Worm (Caenorhabditis elegans) whole organism, L4/young adult: Measurements from ENCODE around the gene zip-10.

Source experiments
- W03F9.2 ChIP-seq: fragments of 150-350 bp; optimal IDR thresholded peaks from 2 replicates; lab custom pipeline; 2014; ENCODE audit warnings: missing biosample characterization, missing genetic modification characterization
- dao-5 ChIP-seq: sonication (generic microtip); optimal IDR thresholded peaks from 2 replicates; lab custom pipeline; 2016; ENCODE audit warnings: missing genotype, missing genetic modification characterization, moderate library complexity, missing compliant biosample characterization
- him-1 ChIP-seq: sonication (generic microtip); optimal IDR thresholded peaks from 2 replicates; lab custom pipeline; 2016; ENCODE audit warnings: missing genotype, missing genetic modification reagents, missing genetic modification characterization, missing compliant biosample characterization

The zip-10 gene

DNA sequence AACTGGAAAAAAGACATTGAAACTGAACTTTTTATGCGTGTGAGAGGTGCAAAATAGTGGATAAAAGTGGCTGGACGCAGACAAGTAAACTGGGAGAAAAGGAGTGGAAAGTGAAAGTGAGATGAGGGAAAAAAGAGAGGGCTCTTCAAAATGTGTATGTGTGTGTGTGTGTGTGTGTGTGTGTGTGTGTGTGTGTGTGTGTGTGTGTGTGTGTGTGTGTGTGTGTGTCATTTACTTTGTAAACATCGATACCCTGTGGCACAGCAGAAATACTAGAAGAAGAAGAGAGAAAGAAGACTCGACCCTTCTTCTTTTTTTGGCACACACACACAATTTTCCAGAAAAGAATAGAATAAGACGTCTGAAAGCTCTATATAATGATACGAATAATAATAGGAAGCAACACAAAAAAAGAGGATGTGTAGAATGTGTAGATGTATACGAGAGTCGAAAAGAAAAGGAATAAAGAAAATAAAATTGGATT is 11.9 kb downstream of the zip-10 start:
- TF ChIP-seq him-1 (no peak), dao-5 (tag; lab: Kevin White, UChicago) (no peak), W03F9.2 (tag; lab: Kevin White, UChicago) (no peak)

DNA sequence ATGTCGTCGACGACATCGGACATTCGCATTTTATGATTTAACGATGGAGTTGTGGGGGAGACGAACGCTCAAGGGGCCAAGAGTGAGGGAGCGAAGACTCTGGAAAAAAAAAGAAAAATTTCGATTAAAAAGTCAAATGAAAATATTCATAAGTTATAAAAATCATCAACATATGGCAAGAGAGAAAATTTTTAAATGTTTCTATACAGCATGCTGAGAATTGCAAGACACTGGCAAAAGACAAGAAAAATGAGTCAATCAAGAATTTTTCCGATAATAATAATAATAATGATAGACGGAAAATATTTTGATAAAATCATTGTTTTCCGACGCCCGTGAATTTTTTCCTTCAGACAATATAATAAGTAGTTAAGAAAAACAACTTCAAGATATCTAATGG is 13.4 kb downstream of the zip-10 start, which contains the start of gene sipa-1:
sipa-1 (minus strand) TSS at position 101 of the 400 bp plus-strand sequence.
- TF ChIP-seq him-1 (no peak), dao-5 (tag; lab: Kevin White, UChicago) (no peak), W03F9.2 (tag; lab: Kevin White, UChicago) (no peak)

DNA sequence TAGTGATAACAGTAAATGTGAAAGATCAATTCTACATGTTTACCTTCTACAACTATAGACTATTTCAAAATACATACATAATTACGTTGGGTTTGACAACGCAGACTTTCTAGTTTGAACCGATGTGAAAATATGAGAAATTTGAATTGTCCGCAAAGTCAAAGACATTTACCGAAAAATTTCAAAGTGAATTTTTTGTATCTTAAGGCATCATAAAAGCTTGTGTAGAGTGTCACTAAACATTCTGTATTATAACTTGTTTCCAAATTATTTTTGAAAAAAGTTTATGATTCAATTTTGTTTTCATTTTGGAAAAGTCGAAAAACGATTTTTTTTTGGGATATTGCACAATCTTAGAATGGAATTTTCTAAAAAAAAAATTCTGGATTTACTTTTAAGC is 15.0 kb downstream of the zip-10 start:
- TF ChIP-seq W03F9.2 (tag; lab: Kevin White, UChicago) (no peak), dao-5 (tag; lab: Kevin White, UChicago) (no peak), him-1 (no peak)

DNA sequence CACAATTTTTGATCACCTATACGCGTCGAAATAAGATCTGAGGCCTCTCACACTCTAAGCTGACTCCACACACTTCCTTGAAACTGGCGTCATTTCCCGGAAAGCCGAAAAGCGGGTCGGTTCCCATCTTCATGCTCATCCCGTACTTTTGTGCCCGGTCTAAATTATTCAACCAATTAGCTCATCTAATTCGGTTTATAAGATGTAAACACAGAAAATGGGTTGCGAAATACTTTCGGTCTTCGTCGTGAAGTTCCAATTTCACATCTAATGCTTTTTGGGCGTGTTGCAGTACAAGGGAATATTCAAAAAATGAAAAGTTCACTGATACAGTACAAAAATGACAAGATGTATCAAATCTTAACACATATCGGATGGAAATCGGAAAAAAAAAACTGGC is 19.4 kb downstream of the zip-10 start:
- TF ChIP-seq him-1 = no peak
- TF ChIP-seq dao-5 (tag; lab: Kevin White, UChicago) = no peak
- no peak for TF ChIP-seq W03F9.2 (tag; lab: Kevin White, UChicago)

DNA sequence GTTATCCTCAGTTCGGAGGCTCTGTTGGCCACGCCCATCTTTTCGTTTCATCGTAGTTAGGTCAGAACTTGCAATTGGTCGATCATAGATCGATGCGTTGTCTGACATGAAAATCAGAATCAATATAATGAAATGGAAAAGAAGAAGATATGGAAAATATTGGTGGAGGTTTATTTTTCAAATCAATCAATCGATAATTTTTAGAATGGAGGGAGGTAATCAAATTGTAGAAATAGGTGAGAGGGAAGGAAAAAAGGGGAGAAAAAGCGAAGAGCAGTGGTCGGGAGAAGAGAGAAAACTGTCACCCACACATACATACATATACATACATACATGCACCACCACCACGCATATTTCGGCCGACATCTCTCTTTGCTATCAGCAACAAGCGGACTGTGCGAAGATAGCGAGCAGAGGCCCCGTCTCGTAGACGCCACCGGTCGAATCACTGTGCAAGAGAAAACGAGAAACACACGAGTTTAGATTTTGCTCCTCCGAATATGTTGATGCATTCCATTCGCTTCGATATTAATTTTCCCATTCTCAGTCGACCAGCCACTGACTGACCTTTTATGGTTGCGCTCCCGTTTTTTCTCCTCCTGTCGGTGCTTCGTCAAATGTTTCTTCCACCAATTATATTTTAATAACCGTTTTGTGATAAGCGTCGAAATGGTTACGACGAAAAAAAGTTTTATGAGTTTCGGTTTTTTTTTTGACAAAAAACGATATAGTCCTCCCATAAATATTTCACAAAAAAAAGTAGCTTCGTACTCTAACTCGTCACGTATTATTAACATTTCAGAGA is 21.1 kb downstream of the zip-10 start, which contains the start of gene F35B12.10:
F35B12.10 (minus strand) TSS at position 51 of the 805 bp plus-strand sequence.
- TF ChIP-seq him-1 (no peak), dao-5 (tag; lab: Kevin White, UChicago) (no peak), W03F9.2 (tag; lab: Kevin White, UChicago) (no peak)

DNA sequence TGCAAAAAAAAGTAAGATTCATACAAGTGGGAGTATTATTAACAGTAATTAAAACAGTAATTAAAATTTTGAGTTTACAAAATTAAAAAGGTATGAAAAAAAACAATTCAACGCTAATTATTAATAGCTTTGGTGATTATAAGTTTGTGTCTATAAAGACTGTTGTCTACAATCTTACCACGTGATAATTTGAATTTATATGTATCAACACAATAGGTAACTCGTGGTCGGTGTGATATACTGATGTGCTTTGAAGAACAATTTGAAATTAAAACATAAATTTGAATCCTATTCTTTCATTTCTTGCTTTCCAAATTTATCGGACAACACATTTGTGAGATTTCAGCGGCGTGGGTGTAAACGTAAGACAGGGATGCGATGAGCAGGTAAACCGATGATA is 22.7 kb downstream of the zip-10 start:
- TF ChIP-seq W03F9.2 (tag; lab: Kevin White, UChicago) (no peak), dao-5 (tag; lab: Kevin White, UChicago) (no peak), him-1 (no peak)

DNA sequence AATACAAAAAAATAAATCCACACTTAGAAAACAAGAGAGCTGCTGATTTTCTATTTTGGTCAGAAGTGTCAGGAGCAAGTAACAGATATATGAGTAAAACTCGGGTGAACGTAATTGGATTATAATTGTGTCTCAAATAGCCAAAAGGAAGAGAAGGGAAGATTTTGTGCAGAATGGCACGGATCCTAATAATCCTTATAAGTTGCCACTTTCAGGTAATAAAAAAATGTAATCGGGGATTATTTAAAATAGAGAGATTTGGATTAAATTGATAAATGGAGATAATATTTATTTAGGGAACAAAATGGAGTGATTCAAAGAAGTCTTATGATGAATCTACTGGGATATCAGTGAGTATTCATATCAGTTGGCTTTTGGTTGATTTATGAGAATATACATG is 25.6 kb downstream of the zip-10 start:
- no peak for TF ChIP-seq him-1
- no peak for TF ChIP-seq W03F9.2 (tag; lab: Kevin White, UChicago)
- TF ChIP-seq dao-5 (tag; lab: Kevin White, UChicago) = no peak

DNA sequence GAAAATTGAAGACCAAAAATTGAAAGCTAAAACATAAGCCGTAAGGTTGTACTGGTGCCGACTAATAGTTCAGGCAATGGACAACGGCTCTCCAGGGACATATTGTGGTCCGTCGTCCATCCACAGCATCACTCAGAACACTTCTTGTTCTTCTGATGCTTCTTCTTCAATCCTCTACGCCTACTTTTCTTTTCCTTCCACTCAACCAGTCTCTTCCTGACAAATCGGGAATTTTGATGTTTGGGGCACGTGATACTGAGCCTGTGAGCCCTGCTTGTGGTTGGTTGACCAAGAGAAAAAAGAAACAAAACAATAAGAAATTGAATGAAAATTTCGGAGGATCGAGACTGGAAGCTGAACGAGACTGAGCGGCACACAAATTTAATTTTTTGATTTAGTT is 29.3 kb downstream of the zip-10 start:
- no peak for TF ChIP-seq him-1
- no peak for TF ChIP-seq W03F9.2 (tag; lab: Kevin White, UChicago)
- TF ChIP-seq dao-5 (tag; lab: Kevin White, UChicago) = no peak

DNA sequence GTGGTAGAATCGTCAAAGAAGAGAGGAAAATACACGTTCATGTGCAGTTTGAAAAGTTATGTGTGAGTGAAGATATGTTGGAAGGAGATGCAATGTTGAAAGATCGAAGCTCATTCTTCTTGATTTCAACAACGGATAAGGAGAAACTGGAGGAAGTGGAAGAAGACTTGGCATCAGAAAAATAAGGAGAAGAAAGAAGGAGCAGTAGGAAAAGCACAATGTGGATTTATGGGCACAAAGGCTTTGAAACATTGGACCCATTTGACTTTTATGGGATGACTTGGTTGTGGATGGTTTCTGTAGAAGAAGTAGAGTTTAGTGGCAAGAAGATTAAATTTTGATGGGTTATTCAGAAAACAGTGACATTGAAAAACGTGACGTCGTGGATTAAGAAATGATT is 30.5 kb downstream of the zip-10 start:
- no peak for TF ChIP-seq W03F9.2 (tag; lab: Kevin White, UChicago)
- no peak for TF ChIP-seq him-1
- TF ChIP-seq dao-5 (tag; lab: Kevin White, UChicago) = no peak

DNA sequence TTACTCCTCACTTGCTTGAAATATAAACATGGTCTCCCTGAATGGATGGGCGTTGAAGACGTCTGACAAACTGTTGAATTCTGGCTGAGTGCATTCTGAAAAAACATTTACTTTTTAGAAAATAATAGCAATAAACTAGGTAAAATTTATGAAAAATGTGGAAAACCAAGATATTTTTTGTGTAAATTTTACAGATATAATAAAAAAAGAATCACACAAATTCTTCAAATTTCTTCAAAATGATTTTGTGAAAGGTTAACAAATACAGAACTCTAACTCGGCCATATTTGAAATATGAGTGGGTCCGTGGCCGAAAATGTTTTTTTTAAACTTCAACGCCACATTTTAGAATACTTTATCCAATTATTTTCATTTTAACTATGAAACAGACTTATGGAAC is 32.4 kb downstream of the zip-10 start, which contains the start of gene glb-15:
glb-15 (minus strand) TSS at position 101 of the 400 bp plus-strand sequence.
- TF ChIP-seq W03F9.2 (tag; lab: Kevin White, UChicago) (no peak), him-1 (no peak), dao-5 (tag; lab: Kevin White, UChicago) (no peak)

DNA sequence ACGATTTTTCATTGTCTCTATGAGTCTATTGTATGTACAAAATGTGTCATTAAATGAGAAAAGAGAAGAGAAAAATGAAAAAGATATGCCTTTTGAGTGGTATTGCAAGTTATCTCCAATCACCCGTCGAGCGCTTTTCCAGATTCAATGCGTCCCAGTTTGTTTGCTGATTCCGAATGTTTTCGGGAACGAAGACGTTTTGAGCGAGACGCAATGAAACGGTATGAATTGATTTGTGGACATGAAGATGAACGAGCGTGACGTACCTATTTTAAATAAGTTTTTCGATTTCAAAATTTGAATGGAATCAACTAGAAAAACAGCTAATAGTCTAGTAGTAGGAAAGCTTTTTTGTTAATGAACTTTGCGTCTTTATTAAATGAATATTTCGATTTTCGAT is 33.7 kb downstream of the zip-10 start:
- TF ChIP-seq him-1 = no peak
- no peak for TF ChIP-seq dao-5 (tag; lab: Kevin White, UChicago)
- TF ChIP-seq W03F9.2 (tag; lab: Kevin White, UChicago) = no peak

DNA sequence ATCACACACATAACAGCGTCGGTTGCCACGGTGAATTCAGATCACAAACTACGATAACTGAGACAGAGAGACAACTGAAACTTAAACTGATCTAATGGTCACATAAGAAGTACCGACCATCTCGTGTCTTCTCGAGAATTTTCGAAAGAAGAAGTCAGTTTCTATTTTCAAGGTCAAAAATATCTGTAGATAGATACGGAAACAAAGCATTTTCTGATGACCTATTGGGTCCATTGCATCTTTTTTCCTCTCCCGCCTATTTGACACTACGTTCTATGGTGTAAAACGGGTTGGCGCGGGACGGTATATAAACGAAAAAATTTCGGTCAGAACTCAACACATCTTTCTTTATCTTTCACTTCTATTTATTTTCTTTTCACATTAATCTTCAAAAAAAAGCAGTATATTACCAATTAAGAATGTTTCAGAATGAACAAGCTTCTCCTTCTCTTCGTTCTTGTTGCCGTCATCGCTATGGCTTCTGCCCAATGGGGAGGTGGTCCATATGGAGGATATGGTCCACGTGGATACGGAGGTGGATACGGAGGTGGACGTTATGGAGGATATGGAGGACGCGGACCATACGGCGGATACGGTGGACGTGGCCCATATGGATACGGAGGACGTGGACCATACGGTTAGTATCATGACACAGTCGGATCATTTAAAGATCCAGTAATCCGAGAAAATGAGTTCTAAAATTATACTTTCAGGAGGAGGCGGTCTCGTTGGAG is 34.4 kb downstream of the zip-10 start, which contains the start of gene nlp-24:
nlp-24 (plus strand) TSS at position 429 of the 734 bp plus-strand sequence.
- TF ChIP-seq dao-5 (tag; lab: Kevin White, UChicago) (no peak), him-1 (no peak), W03F9.2 (tag; lab: Kevin White, UChicago) (no peak)

DNA sequence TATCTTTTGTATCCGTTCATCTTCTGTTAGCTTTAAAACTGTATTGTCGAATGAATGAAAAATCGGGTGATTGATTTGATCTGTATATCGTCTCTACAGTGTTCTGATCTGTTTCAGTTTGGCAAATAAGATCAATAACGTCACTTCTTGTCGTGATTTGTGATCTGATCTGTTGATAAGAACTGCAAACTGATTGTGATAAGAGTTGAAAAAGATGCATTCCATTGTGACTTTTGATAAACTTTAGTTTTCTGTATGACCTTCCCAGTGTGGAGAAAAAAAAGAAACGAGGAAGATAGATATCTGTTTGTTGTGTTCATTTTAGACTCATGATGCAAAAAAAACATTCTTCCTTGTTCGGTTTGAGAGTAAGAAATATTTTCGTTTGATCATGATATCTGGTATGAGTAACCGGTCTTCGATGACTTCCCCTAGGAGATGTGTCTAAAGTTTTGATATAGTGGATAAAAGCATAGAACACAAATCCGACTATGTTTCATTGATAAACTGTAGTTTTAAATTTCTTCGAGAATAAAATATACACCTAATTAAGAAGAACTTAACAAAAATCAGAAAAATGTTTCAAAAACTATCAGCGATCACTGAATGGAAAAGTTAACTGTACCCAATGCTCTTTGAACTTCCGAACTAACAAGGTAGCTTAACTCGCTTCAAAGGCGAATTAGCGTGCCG is 35.6 kb downstream of the zip-10 start:
- TF ChIP-seq him-1 (no peak), W03F9.2 (tag; lab: Kevin White, UChicago) (no peak), dao-5 (tag; lab: Kevin White, UChicago) (no peak)
